Worm (Caenorhabditis elegans) whole organism, L4/young adult: ENCODE data around the gene srw-77.

ENCODE experiments used
- dao-5 ChIP-seq: sonication (generic microtip); optimal IDR thresholded peaks from 2 replicates; lab custom pipeline; 2016; ENCODE audit warnings: missing genotype, missing genetic modification characterization, moderate library complexity, missing compliant biosample characterization
- him-1 ChIP-seq: sonication (generic microtip); optimal IDR thresholded peaks from 2 replicates; lab custom pipeline; 2016; ENCODE audit warnings: missing genotype, missing genetic modification reagents, missing genetic modification characterization, missing compliant biosample characterization

ce11 chrV:16643558-16643957, at the start of gene srw-77:
- TF ChIP-seq dao-5 (tag; lab: Kevin White, UChicago) (no peak), him-1 (no peak)
